Worm (Caenorhabditis elegans): ENCODE measurements around the gene ZK1055.7.
A peak's percentile ranks its signal among the peaks of the same experiment; 100 is the strongest.
"Not testable (repeated sequence)": the region's sequence is repeated elsewhere in the genome, so short reads cannot be mapped to it uniquely, and the experiment has no call there.

The ZK1055.7 gene

ce11 chrV:6581762-6582161 is 23.4 kb downstream of the ZK1055.7 start, which contains the start of gene ZK1055.4:
TSS of gene ZK1055.4 (plus strand) at chrV:6582062.
- not testable (repeated sequence) for TF ChIP-seq F23B12.7 (tag; optimal IDR thresholded peaks at IDR 0.05; ENCODE audit: insufficient read depth); madf-8 (GFP tag; conservative IDR thresholded peaks at IDR 0.05); C17E4.6 (GFP tag; IDR thresholded peaks at IDR 0.05)

ce11 chrV:6579992-6580391 is 25.2 kb downstream of the ZK1055.7 start, which contains the start of gene EGAP9.3:
TSS of gene EGAP9.3 (minus strand) at chrV:6580122.
- TF ChIP-seq ets-4 (GFP tag; optimal IDR thresholded peaks at IDR 0.05) (no peak), nhr-80 (tag; optimal IDR thresholded peaks at IDR 0.05) (peak; percentile 59), rec-8 (tag; optimal IDR thresholded peaks at IDR 0.05) (no peak), Y67H2A.10 (GFP tag; conservative IDR thresholded peaks at IDR 0.05) (no peak), lsl-1 (GFP tag; optimal IDR thresholded peaks at IDR 0.05) (no peak)

ce11 chrV:6576567-6576966 is 28.6 kb downstream of the ZK1055.7 start, which contains the start of gene EGAP9.4:
TSS of gene EGAP9.4 (plus strand) at chrV:6576867.
- TF ChIP-seq madf-3 (GFP tag; IDR thresholded peaks at IDR 0.05) = no peak
- TF ChIP-seq nhr-90 (tag; optimal IDR thresholded peaks at IDR 0.05) = no peak
- no peak for TF ChIP-seq ceh-91 (GFP tag; IDR thresholded peaks at IDR 0.05)
- TF ChIP-seq nfya-2 (GFP tag; IDR thresholded peaks at IDR 0.05) = no peak
- no peak for TF ChIP-seq F57A8.1 (GFP tag; optimal IDR thresholded peaks at IDR 0.05)
- no peak for TF ChIP-seq lir-1 (GFP tag; conservative IDR thresholded peaks at IDR 0.05)
- TF ChIP-seq T26A5.8 (tag; optimal IDR thresholded peaks at IDR 0.05) = no peak
- no peak for TF ChIP-seq aptf-3 (GFP tag; IDR thresholded peaks at IDR 0.05)
- TF ChIP-seq ama-1 (optimal IDR thresholded peaks at IDR 0.05) = no peak
- TF ChIP-seq ama-1 (GFP tag; optimal IDR thresholded peaks at IDR 0.05) = no peak
- TF ChIP-seq madf-10 (tag; optimal IDR thresholded peaks at IDR 0.05) = no peak

- TF ChIP-seq tlf-1 (GFP tag; optimal IDR thresholded peaks at IDR 0.05) (no peak), Y95B8A.8 (GFP tag; IDR thresholded peaks at IDR 0.05) (no peak), zfh-2 (GFP tag; conservative IDR thresholded peaks at IDR 0.05) (no peak), Y56A3A.18 (GFP tag; IDR thresholded peaks at IDR 0.05) (no peak), cebp-2 (GFP tag; IDR thresholded peaks at IDR 0.05) (no peak), nhr-80 (tag; optimal IDR thresholded peaks at IDR 0.05) (peak; percentile 84)
Observed at ce11 chrV:6575406-6576130, 29.6 kb downstream of the ZK1055.7 start, which contains the start of gene fut-2. TSS of gene fut-2 (minus strand) at chrV:6575890.

- TF ChIP-seq nfyb-1 (GFP tag; IDR thresholded peaks at IDR 0.05) (no peak), nhr-80 (tag; optimal IDR thresholded peaks at IDR 0.05) (peak; percentile 44)
Observed at ce11 chrV:6565851-6566386, 39.3 kb downstream of the ZK1055.7 start, which contains the start of gene K04A8.1. TSS of gene K04A8.1 (plus strand) at chrV:6566336.

ce11 chrV:6561592-6561991 is 43.6 kb downstream of the ZK1055.7 start, which contains the start of gene spp-19:
TSS of gene spp-19 (minus strand) at chrV:6561692.
- TF ChIP-seq B0019.2 (GFP tag; conservative IDR thresholded peaks at IDR 0.05) (no peak), F37B4.10 (GFP tag; IDR thresholded peaks at IDR 0.05) (no peak), nhr-27 (tag; optimal IDR thresholded peaks at IDR 0.05) (no peak), mel-28 (tag; optimal IDR thresholded peaks at IDR 0.05; ENCODE audit: borderline replicate concordance) (no peak), ekl-4 (GFP tag; IDR thresholded peaks at IDR 0.05) (no peak), aptf-2 (GFP tag; conservative IDR thresholded peaks at IDR 0.05) (no peak), C17E4.6 (GFP tag; IDR thresholded peaks at IDR 0.05) (no peak), somi-1 (GFP tag; optimal IDR thresholded peaks at IDR 0.05) (no peak), nhr-80 (tag; optimal IDR thresholded peaks at IDR 0.05) (no peak), die-1 (tag; optimal IDR thresholded peaks at IDR 0.05) (no peak), madf-8 (GFP tag; conservative IDR thresholded peaks at IDR 0.05) (no peak), hmg-1.2 (GFP tag; IDR thresholded peaks at IDR 0.05) (no peak)

All from whole organism, young adult.